Fruit fly (Drosophila melanogaster): Measurements from ENCODE around the gene ct.

- TF ChIP-seq usp (GFP tag; optimal IDR thresholded peaks at IDR 0.05), result no peak
- no peak for TF ChIP-seq CG8478 (optimal IDR thresholded peaks at IDR 0.05)
- TF ChIP-seq pan (optimal IDR thresholded peaks at IDR 0.05), result no peak
Observed at dm6 chrX:7702160-7702907, 94.1 kb downstream of the ct start.
